Fruit fly (Drosophila melanogaster) whole organism, pupa: Measurements from ENCODE around the gene CG12535.

Source experiments
- CG10348 ChIP-seq: fragments of 200-800 bp; sonication (Bioruptor generic); IDR thresholded peaks from 2 replicates; pipeline ENCODE4 v1.3.6; 2022; ENCODE audit warnings: missing biosample characterization, missing genetic modification characterization
- CG12605 ChIP-seq: fragments of 200-800 bp; sonication (Bioruptor generic); IDR thresholded peaks from 2 replicates; pipeline ENCODE4 v1.3.6; 2022; ENCODE audit warnings: missing biosample characterization, missing genetic modification characterization
- CG13204 ChIP-seq: fragments of 200-800 bp; sonication (Bioruptor generic); optimal IDR thresholded peaks from 2 replicates; lab custom pipeline; 2018; ENCODE audit warnings: missing biosample characterization, mild to moderate bottlenecking, missing genetic modification characterization, moderate library complexity
- CG14655 ChIP-seq: fragments of 200-800 bp; sonication (Bioruptor generic); optimal IDR thresholded peaks from 3 replicates; lab custom pipeline; 2017; ENCODE audit warnings: mild to moderate bottlenecking, missing biosample characterization, missing genetic modification reagents, missing genetic modification characterization
- CG15710 ChIP-seq: fragments of 200-800 bp; sonication (Bioruptor generic); optimal IDR thresholded peaks from 2 replicates; lab custom pipeline; 2018; ENCODE audit warnings: missing biosample characterization, mild to moderate bottlenecking, missing genetic modification characterization, moderate library complexity
- CG17806 ChIP-seq: fragments of 200-800 bp; sonication (Bioruptor generic); optimal IDR thresholded peaks from 2 replicates; lab custom pipeline; 2018; ENCODE audit warnings: missing biosample characterization, mild to moderate bottlenecking, missing genetic modification characterization, moderate library complexity
- CG32121 ChIP-seq: fragments of 200-800 bp; sonication (Bioruptor generic); IDR thresholded peaks from 2 replicates; pipeline ENCODE4 v1.3.6; 2022; ENCODE audit warnings: missing biosample characterization, missing genetic modification characterization
- CG34367 ChIP-seq: fragments of 200-800 bp; sonication (Bioruptor generic); optimal IDR thresholded peaks from 2 replicates; lab custom pipeline; 2018; ENCODE audit warnings: missing biosample characterization, mild to moderate bottlenecking, missing genetic modification characterization
- CG4496 ChIP-seq: fragments of 200-800 bp; sonication (Bioruptor generic); IDR thresholded peaks from 3 replicates; pipeline ENCODE4 v1.3.6; 2022; ENCODE audit warnings: missing biosample characterization, missing genetic modification characterization
- CG8159 ChIP-seq: fragments of 200-800 bp; sonication (Bioruptor generic); optimal IDR thresholded peaks from 3 replicates; lab custom pipeline; 2018; ENCODE audit warnings: missing biosample characterization, mild to moderate bottlenecking, missing genetic modification characterization, moderate library complexity
- CG8301 ChIP-seq: fragments of 200-800 bp; sonication (Bioruptor generic); optimal IDR thresholded peaks from 2 replicates; lab custom pipeline; 2018; ENCODE audit warnings: missing biosample characterization, mild to moderate bottlenecking, missing genetic modification characterization
- CG9948 ChIP-seq: fragments of 200-800 bp; sonication (Bioruptor generic); optimal IDR thresholded peaks from 2 replicates; lab custom pipeline; 2018; ENCODE audit warnings: missing biosample characterization, mild to moderate bottlenecking, missing genetic modification characterization, moderate library complexity
- D1 ChIP-seq: fragments of 200-800 bp; sonication (Bioruptor generic); optimal IDR thresholded peaks from 2 replicates; lab custom pipeline; 2018; ENCODE audit warnings: missing biosample characterization, mild to moderate bottlenecking, missing genetic modification characterization, moderate library complexity
- EcR ChIP-seq: fragments of 200-800 bp; sonication (Bioruptor generic); optimal IDR thresholded peaks from 3 replicates; lab custom pipeline; 2019; ENCODE audit warnings: missing biosample characterization, missing genetic modification characterization, mild to moderate bottlenecking, moderate library complexity, missing genetic modification reagents
- Ets98B ChIP-seq: fragments of 200-800 bp; sonication (Bioruptor generic); IDR thresholded peaks from 2 replicates; pipeline ENCODE4 v1.3.6; 2022; ENCODE audit warnings: missing biosample characterization, missing genetic modification characterization
- Pif1A ChIP-seq: fragments of 200-800 bp; sonication (Bioruptor generic); optimal IDR thresholded peaks from 3 replicates; lab custom pipeline; 2016; ENCODE audit warnings: missing biosample characterization, missing genetic modification characterization
- Pif1B ChIP-seq: fragments of 200-800 bp; sonication (Bioruptor generic); optimal IDR thresholded peaks from 3 replicates; lab custom pipeline; 2016; ENCODE audit warnings: missing biosample characterization, missing genetic modification characterization
- Snoo ChIP-seq: fragments of 200-800 bp; sonication (Bioruptor generic); optimal IDR thresholded peaks from 3 replicates; lab custom pipeline; 2017; ENCODE audit warnings: missing biosample characterization, mild to moderate bottlenecking, missing genetic modification characterization, inconsistent platforms
- fd96Ca ChIP-seq: fragments of 200-800 bp; sonication (Bioruptor generic); IDR thresholded peaks from 3 replicates; pipeline ENCODE4 v1.3.6; 2022; ENCODE audit warnings: missing biosample characterization, missing genetic modification characterization
- gl ChIP-seq: fragments of 200-800 bp; sonication (Bioruptor generic); optimal IDR thresholded peaks from 2 replicates; lab custom pipeline; 2018; ENCODE audit warnings: missing biosample characterization, mild to moderate bottlenecking, missing genetic modification characterization
- rn ChIP-seq: fragments of 200-800 bp; sonication (Bioruptor generic); IDR thresholded peaks from 2 replicates; pipeline ENCODE4 v1.3.6; 2022; ENCODE audit warnings: missing biosample characterization, missing genetic modification characterization

The CG12535 gene

dm6 chrX:3463944-3464343, 15.2 kb upstream of the CG12535 start, which contains the start of gene CG16781:
Gene CG16781 (minus strand): TSS chrX:3464044.
- TF ChIP-seq Ets98B (GFP tag; lab: Robert Waterston, UW) (no peak), D1 (no peak), CG32121 (GFP tag; lab: Robert Waterston, UW) (no peak), CG14655 (GFP tag; lab: Kevin White, UChicago) (no peak), rn (GFP tag; lab: Robert Waterston, UW) (no peak), CG13204 (GFP tag; lab: Kevin White, UChicago) (no peak), Pif1A (GFP tag; lab: Kevin White, UChicago) (no peak), CG8159 (tag; lab: Kevin White, UChicago) (no peak), CG34367 (no peak), fd96Ca (GFP tag; lab: Robert Waterston, UW) (no peak), Pif1B (GFP tag; lab: Kevin White, UChicago) (no peak), CG8301 (no peak), gl (tag; lab: Kevin White, UChicago) (no peak), CG12605 (GFP tag; lab: Robert Waterston, UW) (no peak), CG15710 (no peak), Snoo (tag; lab: Kevin White, UChicago) (no peak)

dm6 chrX:3460140-3460642, 11.4 kb upstream of the CG12535 start, which contains the start of the genes CG16782 and CG10801:
Gene CG16782 (minus strand): TSS chrX:3460240.
Gene CG10801 (plus strand): TSS chrX:3460592.
- TF ChIP-seq gl (tag; lab: Kevin White, UChicago): no peak
- no peak for TF ChIP-seq CG17806 (tag; lab: Kevin White, UChicago)
- no peak for TF ChIP-seq Pif1A (GFP tag; lab: Kevin White, UChicago)
- TF ChIP-seq D1: no peak
- TF ChIP-seq CG8159 (tag; lab: Kevin White, UChicago): no peak
- no peak for TF ChIP-seq CG9948 (tag; lab: Kevin White, UChicago)
- no peak for TF ChIP-seq Pif1B (GFP tag; lab: Kevin White, UChicago)
- no peak for TF ChIP-seq CG12605 (GFP tag; lab: Robert Waterston, UW)
- TF ChIP-seq CG8301: no peak
- no peak for TF ChIP-seq CG13204 (GFP tag; lab: Kevin White, UChicago)
- no peak for TF ChIP-seq rn (GFP tag; lab: Robert Waterston, UW)
- TF ChIP-seq Ets98B (GFP tag; lab: Robert Waterston, UW): no peak
- TF ChIP-seq CG4496 (GFP tag; lab: Robert Waterston, UW): no peak
- TF ChIP-seq EcR: no peak
- TF ChIP-seq CG15710: no peak
- TF ChIP-seq fd96Ca (GFP tag; lab: Robert Waterston, UW): no peak
- no peak for TF ChIP-seq CG14655 (GFP tag; lab: Kevin White, UChicago)
- TF ChIP-seq CG10348: no peak
- TF ChIP-seq CG32121 (GFP tag; lab: Robert Waterston, UW): no peak

- TF ChIP-seq CG15710 (no peak), CG8159 (tag; lab: Kevin White, UChicago) (no peak), Pif1A (GFP tag; lab: Kevin White, UChicago) (no peak), CG34367 (no peak), Pif1B (GFP tag; lab: Kevin White, UChicago) (no peak), rn (GFP tag; lab: Robert Waterston, UW) (no peak), CG8301 (no peak), EcR (no peak), CG13204 (GFP tag; lab: Kevin White, UChicago) (no peak), Ets98B (GFP tag; lab: Robert Waterston, UW) (no peak), D1 (no peak), CG17806 (tag; lab: Kevin White, UChicago) (no peak), gl (tag; lab: Kevin White, UChicago) (no peak), fd96Ca (GFP tag; lab: Robert Waterston, UW) (no peak), CG10348 (no peak)
Measured at dm6 chrX:3458491-3458890, 9.7 kb upstream of the CG12535 start.

- no peak for TF ChIP-seq EcR
- TF ChIP-seq CG4496 (GFP tag; lab: Robert Waterston, UW): peak; percentile 49; the same call in 2 of the 3 replicates
- peak; percentile 29; the same call in 1 of the 2 replicates for TF ChIP-seq Ets98B (GFP tag; lab: Robert Waterston, UW)
- TF ChIP-seq D1: no peak
- peak; percentile 30; the same call in 1 of the 2 replicates for TF ChIP-seq CG32121 (GFP tag; lab: Robert Waterston, UW)
- peak; percentile 11 for TF ChIP-seq CG14655 (GFP tag; lab: Kevin White, UChicago)
- no peak for TF ChIP-seq CG34367
- TF ChIP-seq, all 21 proteins: peak for 4
Measured at dm6 chrX:3457518-3457917, 8.8 kb upstream of the CG12535 start.

dm6 chrX:3455431-3456001, 6.8 kb upstream of the CG12535 start:
- TF ChIP-seq CG8159 (tag; lab: Kevin White, UChicago) (no peak), CG8301 (peak; percentile 54), CG32121 (GFP tag; lab: Robert Waterston, UW) (0 out of 2 replicates have a peak, but pooled peaks have one; percentile 12), CG9948 (tag; lab: Kevin White, UChicago) (no peak), Snoo (tag; lab: Kevin White, UChicago) (no peak), Pif1A (GFP tag; lab: Kevin White, UChicago) (no peak), EcR (no peak), fd96Ca (GFP tag; lab: Robert Waterston, UW) (no peak), CG10348 (no peak), CG15710 (no peak), CG4496 (GFP tag; lab: Robert Waterston, UW) (no peak), CG14655 (GFP tag; lab: Kevin White, UChicago) (peak; percentile 55), CG17806 (tag; lab: Kevin White, UChicago) (no peak), rn (GFP tag; lab: Robert Waterston, UW) (no peak), Pif1B (GFP tag; lab: Kevin White, UChicago) (no peak), Ets98B (GFP tag; lab: Robert Waterston, UW) (no peak)
